Worm (Caenorhabditis elegans) whole organism, late embryonic: ENCODE measurements around the gene F14D7.9.

Experiments used
- ceh-14 ChIP-seq: sonication (generic microtip); optimal IDR thresholded peaks from 2 replicates; lab custom pipeline; 2016; ENCODE audit warnings: missing genotype, missing genetic modification characterization, missing compliant biosample characterization

Gene F14D7.9

DNA sequence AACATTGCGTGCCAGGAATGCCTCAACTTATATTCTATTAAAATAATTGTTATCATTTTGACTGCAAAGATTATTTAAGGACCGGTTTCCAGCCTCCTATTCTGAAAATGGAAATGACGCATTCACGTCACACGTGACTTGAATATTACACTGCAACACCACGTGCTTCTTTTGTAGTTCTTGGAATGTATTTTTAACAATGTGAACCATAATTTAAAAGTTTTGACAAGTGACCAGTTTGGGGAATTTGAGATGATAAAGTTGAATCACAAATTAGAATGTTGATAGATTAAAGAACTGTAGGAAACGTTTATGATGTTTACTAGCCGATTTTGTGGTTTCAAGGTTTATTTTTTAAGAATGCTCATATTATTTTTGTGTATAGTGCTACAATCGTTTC lies 47.2 kb downstream of the F14D7.9 start, which contains the start of gene F47B8.10:
Gene F47B8.10, plus strand, starts transcription at position 301 of the 400 bp plus-strand sequence.
- TF ChIP-seq ceh-14 (tag; lab: Kevin White, UChicago), result no peak
